Worm (Caenorhabditis elegans): ENCODE data around the gene F59A7.14.

Gene F59A7.14

DNA sequence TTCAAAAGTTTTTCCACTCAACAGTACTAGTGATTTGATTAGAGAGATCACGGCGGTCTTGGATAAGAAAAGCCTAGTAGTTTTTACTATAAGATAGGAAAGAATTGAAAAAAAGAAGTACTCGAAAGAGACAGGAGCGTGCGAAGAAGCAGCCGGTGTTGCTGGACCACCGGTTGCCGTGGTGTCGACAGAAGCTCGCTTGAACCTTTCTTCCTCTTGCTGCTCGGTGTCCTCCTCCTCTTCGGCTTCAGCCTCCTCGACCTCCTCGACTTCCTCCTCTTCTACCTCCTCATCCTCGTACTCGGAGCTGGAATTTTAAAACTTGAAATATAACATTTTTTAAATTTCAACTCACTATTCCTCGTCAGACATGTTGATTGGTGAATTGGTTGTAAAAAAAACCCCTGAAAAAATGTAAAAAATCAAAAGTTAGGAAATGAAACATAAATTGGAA is 26.2 kb upstream of the F59A7.14 start, which contains the start of gene tnt-4:
Gene tnt-4, minus strand, starts transcription at position 404 of the 454 bp plus-strand sequence.
- TF ChIP-seq scrt-1 (GFP tag; IDR thresholded peaks at IDR 0.05), result no peak
- no peak for TF ChIP-seq tbx-37 (GFP tag; conservative IDR thresholded peaks at IDR 0.05)
- TF ChIP-seq hmbx-1 (tag; optimal IDR thresholded peaks at IDR 0.05), result no peak
- no peak for TF ChIP-seq hnd-1 (tag; optimal IDR thresholded peaks at IDR 0.05)
- no peak for TF ChIP-seq ets-7 (tag; optimal IDR thresholded peaks at IDR 0.05)
- no peak for TF ChIP-seq sea-1 (GFP tag; conservative IDR thresholded peaks at IDR 0.05)
- TF ChIP-seq F13C5.2 (tag; optimal IDR thresholded peaks at IDR 0.05), result no peak

DNA sequence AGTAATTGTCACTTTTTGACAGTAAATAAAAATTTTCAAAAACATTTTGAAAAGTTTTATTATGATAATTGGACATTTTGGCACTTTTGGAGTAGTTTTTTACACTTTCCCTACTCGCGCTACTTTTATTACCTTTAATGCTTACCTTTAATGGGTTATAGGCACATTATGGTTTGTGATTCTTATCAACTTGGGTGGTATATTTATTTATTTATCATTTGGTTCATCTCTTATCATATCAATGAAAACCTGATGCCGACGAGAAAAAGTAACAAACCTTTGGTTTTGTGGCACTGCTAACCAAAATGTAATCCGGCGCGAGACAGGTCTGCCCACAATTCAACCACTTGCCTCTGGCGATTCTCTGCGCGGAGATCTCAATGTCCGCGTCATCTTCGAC is 20.4 kb upstream of the F59A7.14 start:
- no peak for TF ChIP-seq tbx-37 (GFP tag; conservative IDR thresholded peaks at IDR 0.05)
- TF ChIP-seq hmg-4 (GFP tag; optimal IDR thresholded peaks at IDR 0.05), result no peak
- no peak for TF ChIP-seq hmbx-1 (tag; optimal IDR thresholded peaks at IDR 0.05)
- no peak for TF ChIP-seq sea-1 (GFP tag; conservative IDR thresholded peaks at IDR 0.05)
- no peak for TF ChIP-seq aly-1 (tag; optimal IDR thresholded peaks at IDR 0.05)
- no peak for TF ChIP-seq ceh-13 (GFP tag; optimal IDR thresholded peaks at IDR 0.05)
- TF ChIP-seq ceh-36 (tag; optimal IDR thresholded peaks at IDR 0.05), result no peak
- no peak for TF ChIP-seq pes-1 (GFP tag; IDR thresholded peaks at IDR 0.05)
- TF ChIP-seq B0310.2 (tag; optimal IDR thresholded peaks at IDR 0.05), result no peak
- no peak for TF ChIP-seq tra-4 (tag; optimal IDR thresholded peaks at IDR 0.05)
- no peak for TF ChIP-seq scrt-1 (GFP tag; IDR thresholded peaks at IDR 0.05)

DNA sequence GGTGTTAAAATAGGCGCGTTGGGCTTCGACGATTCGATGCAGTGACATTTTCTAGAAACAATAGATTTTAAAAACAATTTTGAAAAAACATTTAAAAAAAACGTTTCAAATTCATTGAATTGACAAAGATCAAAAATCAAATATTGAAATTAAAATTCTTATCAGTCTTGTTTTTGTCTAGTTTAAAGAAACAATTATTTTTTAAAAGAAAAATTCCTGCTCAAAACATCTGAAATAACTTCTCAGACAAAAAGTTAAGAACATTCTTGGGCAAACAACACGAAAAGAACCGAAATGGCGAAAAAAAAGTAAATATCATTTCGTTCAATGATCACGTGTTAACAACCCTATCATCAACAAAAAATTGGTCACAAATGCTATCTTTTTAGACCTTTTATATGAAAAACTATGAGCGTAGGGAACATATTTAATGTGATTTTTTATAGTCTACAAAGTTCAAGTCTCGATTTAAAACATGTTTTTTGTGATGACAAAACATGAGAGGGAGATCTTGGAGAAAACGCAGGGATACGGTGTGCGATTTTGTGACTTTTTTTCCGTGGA is 19.2 kb upstream of the F59A7.14 start, which contains the start of gene alh-5:
Gene alh-5, minus strand, starts transcription at position 51 of the 564 bp plus-strand sequence.
- TF ChIP-seq tbx-37 (GFP tag; conservative IDR thresholded peaks at IDR 0.05) (no peak), ets-7 (tag; optimal IDR thresholded peaks at IDR 0.05) (no peak), tbx-11 (GFP tag; IDR thresholded peaks at IDR 0.05) (no peak)

DNA sequence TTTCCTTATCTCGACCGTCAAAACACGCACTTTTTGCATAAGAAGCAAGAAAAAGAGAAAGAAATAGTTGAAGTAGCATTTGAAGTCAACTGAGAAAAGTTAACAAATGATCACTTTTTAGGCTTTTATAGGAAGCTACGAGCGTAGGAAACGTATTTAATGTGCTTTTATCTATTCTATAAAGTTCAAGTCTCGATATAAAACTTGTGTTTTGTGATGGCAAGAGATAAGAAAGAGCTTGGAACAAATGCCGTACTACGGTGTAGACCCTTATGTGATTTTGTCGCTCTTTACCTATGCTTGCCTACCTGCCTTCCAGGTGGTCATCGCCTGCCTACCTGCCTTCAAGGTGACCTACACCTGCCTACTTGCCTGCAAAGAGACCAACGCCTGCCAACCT is 14.6 kb upstream of the F59A7.14 start, which contains the start of gene clec-206:
Gene clec-206, minus strand, starts transcription at position 101 of the 400 bp plus-strand sequence.
- TF ChIP-seq aly-1 (tag; optimal IDR thresholded peaks at IDR 0.05) (no peak), ceh-36 (tag; optimal IDR thresholded peaks at IDR 0.05) (no peak), B0310.2 (tag; optimal IDR thresholded peaks at IDR 0.05) (no peak), scrt-1 (GFP tag; IDR thresholded peaks at IDR 0.05) (no peak), pes-1 (GFP tag; IDR thresholded peaks at IDR 0.05) (no peak), F13C5.2 (tag; optimal IDR thresholded peaks at IDR 0.05) (no peak), hmg-4 (GFP tag; optimal IDR thresholded peaks at IDR 0.05) (no peak), ceh-13 (GFP tag; optimal IDR thresholded peaks at IDR 0.05) (no peak), ets-7 (tag; optimal IDR thresholded peaks at IDR 0.05) (no peak)

DNA sequence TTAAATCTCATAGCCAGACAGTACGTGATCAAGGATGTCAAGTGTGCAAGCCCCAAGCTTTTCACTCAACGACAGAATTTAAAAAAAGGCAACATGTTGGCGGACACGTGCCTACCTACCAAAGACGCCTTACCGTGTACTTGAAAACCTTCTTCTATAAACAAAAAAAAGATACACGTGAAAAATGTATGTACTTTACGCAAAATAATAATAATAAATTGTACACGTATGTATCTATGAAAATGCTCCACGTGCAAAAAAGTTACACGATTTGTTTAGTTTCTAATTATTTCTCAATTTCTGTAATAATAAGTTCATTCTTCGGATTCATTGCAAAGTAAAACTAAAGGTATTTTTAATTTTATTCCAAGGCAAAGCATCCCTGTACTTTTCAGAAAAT is 14.1 kb upstream of the F59A7.14 start, which contains the start of gene cysl-4:
Gene cysl-4, plus strand, starts transcription at position 301 of the 400 bp plus-strand sequence.
- TF ChIP-seq hnd-1 (tag; optimal IDR thresholded peaks at IDR 0.05), result no peak
- TF ChIP-seq pes-1 (GFP tag; IDR thresholded peaks at IDR 0.05), result no peak
- no peak for TF ChIP-seq sea-1 (GFP tag; conservative IDR thresholded peaks at IDR 0.05)
- TF ChIP-seq flt-1 (GFP tag; IDR thresholded peaks at IDR 0.05), result no peak
- no peak for TF ChIP-seq aly-1 (tag; optimal IDR thresholded peaks at IDR 0.05)
- no peak for TF ChIP-seq hmbx-1 (tag; optimal IDR thresholded peaks at IDR 0.05)
- no peak for TF ChIP-seq hmg-4 (GFP tag; optimal IDR thresholded peaks at IDR 0.05)
- no peak for TF ChIP-seq F13C5.2 (tag; optimal IDR thresholded peaks at IDR 0.05)
- TF ChIP-seq tbx-11 (GFP tag; IDR thresholded peaks at IDR 0.05), result no peak
- TF ChIP-seq ceh-13 (GFP tag; optimal IDR thresholded peaks at IDR 0.05), result no peak
- TF ChIP-seq ets-7 (tag; optimal IDR thresholded peaks at IDR 0.05), result no peak

DNA sequence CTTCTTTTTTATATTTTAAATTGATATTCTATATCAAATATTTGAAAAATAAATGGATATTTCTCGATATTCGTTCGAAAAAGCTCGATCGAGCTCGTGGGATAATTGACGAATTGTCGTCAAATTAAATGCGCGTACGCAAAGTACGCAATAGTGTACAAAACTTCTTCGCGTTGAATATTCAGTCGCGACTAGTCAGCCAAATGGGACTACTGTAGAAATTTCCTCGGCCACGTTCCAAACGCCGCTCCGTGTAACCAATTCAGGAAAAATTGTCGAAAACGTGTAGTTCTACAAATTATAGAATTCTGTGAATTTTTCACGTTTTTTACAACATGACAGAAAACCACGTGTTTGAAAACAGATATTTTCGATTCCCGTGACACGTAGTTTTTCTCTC is 10.4 kb upstream of the F59A7.14 start:
- no peak for TF ChIP-seq tbx-11 (GFP tag; IDR thresholded peaks at IDR 0.05)
- TF ChIP-seq ceh-13 (GFP tag; optimal IDR thresholded peaks at IDR 0.05), result no peak
- no peak for TF ChIP-seq ets-7 (tag; optimal IDR thresholded peaks at IDR 0.05)
- TF ChIP-seq hmg-4 (GFP tag; optimal IDR thresholded peaks at IDR 0.05), result no peak
- no peak for TF ChIP-seq flt-1 (GFP tag; IDR thresholded peaks at IDR 0.05)
- no peak for TF ChIP-seq ama-1 (optimal IDR thresholded peaks at IDR 0.05)
- TF ChIP-seq sea-1 (GFP tag; conservative IDR thresholded peaks at IDR 0.05), result no peak

DNA sequence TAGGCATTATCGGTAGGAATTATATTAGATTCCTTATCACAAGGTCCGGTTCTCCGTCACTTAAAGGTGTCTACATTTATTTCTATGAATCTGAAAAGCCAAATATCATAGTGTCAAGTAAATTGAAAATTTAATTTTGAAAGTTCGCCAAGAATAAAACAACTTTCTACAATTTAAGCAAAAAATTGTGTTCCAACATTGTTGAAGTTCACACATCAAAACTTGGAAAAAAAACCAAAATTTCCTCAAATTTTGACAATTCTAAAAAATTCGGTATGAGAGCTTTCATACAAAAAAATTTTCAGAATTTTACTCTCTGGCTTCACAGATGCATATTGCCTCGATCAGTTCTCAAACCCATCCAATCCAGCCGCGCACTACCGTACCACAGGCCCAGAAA is 7.0 kb upstream of the F59A7.14 start, which contains the start of gene F59A7.7:
Gene F59A7.7, plus strand, starts transcription at position 301 of the 400 bp plus-strand sequence.
- TF ChIP-seq ceh-36 (tag; optimal IDR thresholded peaks at IDR 0.05) (no peak), ceh-13 (GFP tag; optimal IDR thresholded peaks at IDR 0.05) (no peak), tbx-11 (GFP tag; IDR thresholded peaks at IDR 0.05) (no peak), pes-1 (GFP tag; IDR thresholded peaks at IDR 0.05) (no peak), flt-1 (GFP tag; IDR thresholded peaks at IDR 0.05) (no peak), hnd-1 (tag; optimal IDR thresholded peaks at IDR 0.05) (no peak), ama-1 (optimal IDR thresholded peaks at IDR 0.05) (no peak), ets-7 (tag; optimal IDR thresholded peaks at IDR 0.05) (no peak), F13C5.2 (tag; optimal IDR thresholded peaks at IDR 0.05) (no peak), hmg-4 (GFP tag; optimal IDR thresholded peaks at IDR 0.05) (no peak), B0310.2 (tag; optimal IDR thresholded peaks at IDR 0.05) (no peak), aly-1 (tag; optimal IDR thresholded peaks at IDR 0.05) (no peak), tra-4 (tag; optimal IDR thresholded peaks at IDR 0.05) (no peak), tbx-37 (GFP tag; conservative IDR thresholded peaks at IDR 0.05) (no peak), scrt-1 (GFP tag; IDR thresholded peaks at IDR 0.05) (no peak), hmbx-1 (tag; optimal IDR thresholded peaks at IDR 0.05) (no peak), sea-1 (GFP tag; conservative IDR thresholded peaks at IDR 0.05) (no peak)

DNA sequence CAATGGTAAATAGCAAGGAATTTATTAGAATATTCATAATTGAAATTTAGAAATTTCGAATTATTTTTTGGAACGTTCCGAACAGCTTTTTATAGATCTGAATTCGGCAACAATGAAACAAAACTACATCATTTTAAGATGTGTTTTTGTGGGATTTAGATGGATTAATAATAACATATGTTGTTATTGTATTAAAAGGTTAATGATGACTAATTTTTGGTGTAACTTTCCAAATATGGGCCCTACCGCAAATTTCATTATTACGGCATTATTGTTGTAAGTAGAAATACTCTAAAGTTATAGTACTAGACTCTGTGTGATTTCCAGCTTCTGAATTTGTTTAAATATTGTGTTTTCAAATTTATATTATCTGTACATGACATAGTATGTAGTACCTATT is 5.0 kb upstream of the F59A7.14 start, which contains the start of gene F59A7.11:
Gene F59A7.11, minus strand, starts transcription at position 101 of the 400 bp plus-strand sequence.
- TF ChIP-seq B0310.2 (tag; optimal IDR thresholded peaks at IDR 0.05), result no peak
- no peak for TF ChIP-seq hnd-1 (tag; optimal IDR thresholded peaks at IDR 0.05)
- no peak for TF ChIP-seq ama-1 (optimal IDR thresholded peaks at IDR 0.05)
- no peak for TF ChIP-seq scrt-1 (GFP tag; IDR thresholded peaks at IDR 0.05)
- no peak for TF ChIP-seq ets-7 (tag; optimal IDR thresholded peaks at IDR 0.05)
- TF ChIP-seq tra-4 (tag; optimal IDR thresholded peaks at IDR 0.05), result no peak
- no peak for TF ChIP-seq aly-1 (tag; optimal IDR thresholded peaks at IDR 0.05)
- no peak for TF ChIP-seq tbx-37 (GFP tag; conservative IDR thresholded peaks at IDR 0.05)
- TF ChIP-seq hmbx-1 (tag; optimal IDR thresholded peaks at IDR 0.05), result no peak
